Worm (Caenorhabditis elegans): ENCODE results near the gene K07D4.6.

Gene K07D4.6

ce11 chrII:4025462-4025861 lies 6.9 kb upstream of the K07D4.6 start, which contains the start of gene K07D4.5:
TSS of gene K07D4.5 (minus strand) at chrII:4025562.
- TF ChIP-seq unc-55 (GFP tag; optimal IDR thresholded peaks at IDR 0.05) (no peak), nhr-21 (tag; optimal IDR thresholded peaks at IDR 0.05) (no peak), unc-39 (tag; optimal IDR thresholded peaks at IDR 0.05) (no peak), alr-1 (tag; optimal IDR thresholded peaks at IDR 0.05) (no peak), mbf-1 (tag; optimal IDR thresholded peaks at IDR 0.05) (no peak), mab-5 (tag; optimal IDR thresholded peaks at IDR 0.05) (no peak)

ce11 chrII:4011518-4011917 lies 7.0 kb downstream of the K07D4.6 start:
- TF ChIP-seq elt-3 (tag; optimal IDR thresholded peaks at IDR 0.05) (no peak), gmeb-1 (tag; optimal IDR thresholded peaks at IDR 0.05) (no peak), ztf-11 (tag; optimal IDR thresholded peaks at IDR 0.05) (no peak), lin-11 (tag; optimal IDR thresholded peaks at IDR 0.05) (no peak), F13H6.1 (tag; optimal IDR thresholded peaks at IDR 0.05) (no peak), fos-1 (tag; optimal IDR thresholded peaks at IDR 0.05) (no peak)

ce11 chrII:4007972-4008371 lies 10.5 kb downstream of the K07D4.6 start:
- TF ChIP-seq unc-55 (GFP tag; optimal IDR thresholded peaks at IDR 0.05): no peak
- TF ChIP-seq crh-2 (tag; optimal IDR thresholded peaks at IDR 0.05): no peak
- no peak for TF ChIP-seq F13H6.1 (tag; optimal IDR thresholded peaks at IDR 0.05)
- TF ChIP-seq nhr-77 (tag; optimal IDR thresholded peaks at IDR 0.05): no peak
- no peak for TF ChIP-seq sma-3 (GFP tag; optimal IDR thresholded peaks at IDR 0.05)
- TF ChIP-seq nhr-21 (tag; optimal IDR thresholded peaks at IDR 0.05): no peak
- no peak for TF ChIP-seq C34F6.9 (tag; optimal IDR thresholded peaks at IDR 0.05)

- TF ChIP-seq nhr-77 (tag; optimal IDR thresholded peaks at IDR 0.05) (no peak), nhr-12 (tag; optimal IDR thresholded peaks at IDR 0.05) (no peak), Y55F3AM.14 (GFP tag; optimal IDR thresholded peaks at IDR 0.05) (no peak), zag-1 (tag; optimal IDR thresholded peaks at IDR 0.05) (no peak), lin-11 (tag; optimal IDR thresholded peaks at IDR 0.05) (no peak), snpc-4 (tag; optimal IDR thresholded peaks at IDR 0.05) (no peak), dmd-4 (tag; optimal IDR thresholded peaks at IDR 0.05) (no peak), nhr-21 (tag; optimal IDR thresholded peaks at IDR 0.05) (no peak), nhr-10 (tag; optimal IDR thresholded peaks at IDR 0.05) (no peak), egl-27 (tag; optimal IDR thresholded peaks at IDR 0.05) (no peak), nhr-129 (tag; optimal IDR thresholded peaks at IDR 0.05) (no peak), unc-39 (tag; optimal IDR thresholded peaks at IDR 0.05) (no peak), lin-39 (tag; optimal IDR thresholded peaks at IDR 0.05) (no peak), mdl-1 (tag; optimal IDR thresholded peaks at IDR 0.05) (no peak), nhr-11 (tag; optimal IDR thresholded peaks at IDR 0.05) (no peak), aly-2 (tag; optimal IDR thresholded peaks at IDR 0.05) (no peak), ztf-1 (GFP tag; conservative IDR thresholded peaks at IDR 0.05) (no peak)
These were observed 13.9 kb downstream of the K07D4.6 start, which contains the start of gene ephx-1 for ce11 chrII:4004614-4005013. TSS of gene ephx-1 (plus strand) at chrII:4004914.

ce11 chrII:4002134-4002533 lies 16.4 kb downstream of the K07D4.6 start:
- TF ChIP-seq mbf-1 (tag; optimal IDR thresholded peaks at IDR 0.05) (no peak), snpc-4 (tag; optimal IDR thresholded peaks at IDR 0.05) (no peak), unc-39 (tag; optimal IDR thresholded peaks at IDR 0.05) (no peak), ceh-82 (tag; optimal IDR thresholded peaks at IDR 0.05) (no peak), crh-2 (tag; optimal IDR thresholded peaks at IDR 0.05) (no peak), lin-39 (tag; optimal IDR thresholded peaks at IDR 0.05) (no peak), lin-11 (tag; optimal IDR thresholded peaks at IDR 0.05) (no peak), peb-1 (tag; optimal IDR thresholded peaks at IDR 0.05) (no peak), skn-1 (tag; optimal IDR thresholded peaks at IDR 0.05) (no peak), sma-3 (GFP tag; optimal IDR thresholded peaks at IDR 0.05) (no peak)

- no peak for TF ChIP-seq unc-62 (GFP tag; optimal IDR thresholded peaks at IDR 0.05)
- TF ChIP-seq F13H6.1 (tag; optimal IDR thresholded peaks at IDR 0.05): no peak
- no peak for TF ChIP-seq lsy-2 (tag; optimal IDR thresholded peaks at IDR 0.05)
- TF ChIP-seq dmd-4 (tag; optimal IDR thresholded peaks at IDR 0.05): no peak
- TF ChIP-seq unc-55 (GFP tag; optimal IDR thresholded peaks at IDR 0.05): no peak
These were observed 18.1 kb downstream of the K07D4.6 start for ce11 chrII:4000430-4000829.
